Fruit fly (Drosophila melanogaster) whole organism, embryonic: ENCODE data around the gene Mrtf.

ENCODE experiments used
- Abd-B ChIP-seq: fragments of 200-800 bp; sonication (Bioruptor generic); optimal IDR thresholded peaks from 2 replicates; lab custom pipeline; 2018; ENCODE audit warnings: missing biosample characterization, mild to moderate bottlenecking, missing genetic modification characterization, moderate library complexity
- Blimp-1 ChIP-seq: fragments of 200-800 bp; sonication (Bioruptor generic); optimal IDR thresholded peaks from 3 replicates; lab custom pipeline; 2018; ENCODE audit warnings: missing biosample characterization, missing genetic modification characterization, mild to moderate bottlenecking, moderate library complexity, missing genetic modification reagents
- CG10321 ChIP-seq: fragments of 200-800 bp; sonication (Bioruptor generic); IDR thresholded peaks from 2 replicates; pipeline ENCODE4 v1.3.6; 2022; ENCODE audit warnings: missing biosample characterization, missing genetic modification characterization
- CG12071 ChIP-seq: fragments of 200-800 bp; sonication (Bioruptor generic); optimal IDR thresholded peaks from 3 replicates; lab custom pipeline; 2018; ENCODE audit warnings: missing biosample characterization, mild to moderate bottlenecking, missing genetic modification characterization
- CG14965 ChIP-seq: fragments of 200-800 bp; sonication (Bioruptor generic); optimal IDR thresholded peaks from 2 replicates; lab custom pipeline; 2016; ENCODE audit warnings: missing biosample characterization, missing genetic modification characterization, borderline replicate concordance
- CG15514 ChIP-seq: fragments of 200-800 bp; sonication (Bioruptor generic); optimal IDR thresholded peaks from 3 replicates; lab custom pipeline; 2017; ENCODE audit warnings: missing biosample characterization, missing genetic modification characterization, mild to moderate bottlenecking, moderate library complexity, missing genetic modification reagents
- CG15696 ChIP-seq: fragments of 200-800 bp; sonication (Bioruptor generic); optimal IDR thresholded peaks from 2 replicates; lab custom pipeline; 2019; ENCODE audit warnings: missing biosample characterization, mild to moderate bottlenecking, missing genetic modification characterization, moderate library complexity
- CG1602 ChIP-seq: fragments of 200-800 bp; sonication (Bioruptor generic); optimal IDR thresholded peaks from 3 replicates; lab custom pipeline; 2016; ENCODE audit warnings: missing biosample characterization, missing genetic modification characterization
- CG1603 ChIP-seq: fragments of 200-800 bp; sonication (Bioruptor generic); optimal IDR thresholded peaks from 2 replicates; lab custom pipeline; 2019; ENCODE audit warnings: missing biosample characterization, mild to moderate bottlenecking, missing genetic modification characterization, moderate library complexity
- CG16779 ChIP-seq: fragments of 200-800 bp; sonication (Bioruptor generic); IDR thresholded peaks from 2 replicates; pipeline ENCODE4 v1.3.6; 2022; ENCODE audit warnings: missing biosample characterization, missing genetic modification characterization
- CG17186 ChIP-seq: fragments of 200-800 bp; sonication (Bioruptor generic); optimal IDR thresholded peaks from 3 replicates; lab custom pipeline; 2017; ENCODE audit warnings: missing biosample characterization, missing genetic modification reagents, missing genetic modification characterization
- CG3065 ChIP-seq: fragments of 200-800 bp; sonication (Bioruptor generic); optimal IDR thresholded peaks from 2 replicates; lab custom pipeline; 2016; ENCODE audit warnings: missing biosample characterization, missing genetic modification characterization
- CG3163 ChIP-seq: fragments of 200-800 bp; sonication (Bioruptor generic); optimal IDR thresholded peaks from 3 replicates; lab custom pipeline; 2016; ENCODE audit warnings: missing biosample characterization, missing genetic modification characterization
- CG34376 ChIP-seq: fragments of 200-800 bp; sonication (Bioruptor generic); optimal IDR thresholded peaks from 2 replicates; lab custom pipeline; 2018; ENCODE audit warnings: missing biosample characterization, mild to moderate bottlenecking, missing genetic modification characterization
- CG4617 ChIP-seq: fragments of 200-800 bp; sonication (Bioruptor generic); optimal IDR thresholded peaks from 3 replicates; lab custom pipeline; 2016; ENCODE audit warnings: missing biosample characterization, missing genetic modification characterization, borderline replicate concordance
- CG4707 ChIP-seq: fragments of 200-800 bp; sonication (Bioruptor generic); optimal IDR thresholded peaks from 2 replicates; lab custom pipeline; 2018; ENCODE audit warnings: missing biosample characterization, mild to moderate bottlenecking, missing genetic modification characterization, moderate library complexity
- CG6854 ChIP-seq: fragments of 200-800 bp; sonication (Bioruptor generic); optimal IDR thresholded peaks from 3 replicates; lab custom pipeline; 2017; ENCODE audit warnings: missing biosample characterization, mild to moderate bottlenecking, missing genetic modification characterization
- CG7839 ChIP-seq: fragments of 200-800 bp; sonication (Bioruptor generic); optimal IDR thresholded peaks from 3 replicates; lab custom pipeline; 2018; ENCODE audit warnings: missing biosample characterization, mild to moderate bottlenecking, missing genetic modification characterization, moderate library complexity
- CG9817 ChIP-seq: fragments of 200-800 bp; sonication (Bioruptor generic); optimal IDR thresholded peaks from 2 replicates; lab custom pipeline; 2018; ENCODE audit warnings: missing biosample characterization, mild to moderate bottlenecking, missing genetic modification characterization, moderate library complexity
- CG9876 ChIP-seq: fragments of 200-800 bp; sonication (Bioruptor generic); optimal IDR thresholded peaks from 2 replicates; lab custom pipeline; 2016; ENCODE audit warnings: missing biosample characterization, missing genetic modification characterization
- CHES-1-like ChIP-seq: fragments of 200-800 bp; sonication (Bioruptor generic); optimal IDR thresholded peaks from 2 replicates; lab custom pipeline; 2016; ENCODE audit warnings: missing biosample characterization, missing genetic modification characterization
- Drgx ChIP-seq: fragments of 200-800 bp; sonication (Bioruptor generic); IDR thresholded peaks from 2 replicates; pipeline ENCODE4 v1.3.6; 2022; ENCODE audit warnings: missing biosample characterization, missing genetic modification characterization
- Ets97D ChIP-seq: fragments of 200-800 bp; sonication (Bioruptor generic); optimal IDR thresholded peaks from 3 replicates; lab custom pipeline; 2016; ENCODE audit warnings: missing biosample characterization, missing genetic modification characterization
- GATAe ChIP-seq: fragments of 200-800 bp; sonication (Bioruptor generic); conservative IDR thresholded peaks from 2 replicates; pipeline ENCODE4 v1.3.6; 2022; ENCODE audit warnings: missing biosample characterization, missing genetic modification characterization
- Lpt ChIP-seq: fragments of >200 bp; optimal IDR thresholded peaks from 2 replicates; lab custom pipeline; 2018; ENCODE audit warnings: missing biosample characterization, missing genetic modification characterization
- Rx ChIP-seq: fragments of 200-800 bp; sonication (Bioruptor generic); IDR thresholded peaks from 2 replicates; pipeline ENCODE4 v1.3.6; 2022; ENCODE audit warnings: missing biosample characterization, missing genetic modification characterization
- Six4 ChIP-seq: fragments of 200-800 bp; sonication (Bioruptor generic); optimal IDR thresholded peaks from 2 replicates; lab custom pipeline; 2016; ENCODE audit warnings: missing biosample characterization, missing genetic modification characterization
- Sox102F ChIP-seq: fragments of 200-800 bp; sonication (Bioruptor generic); optimal IDR thresholded peaks from 2 replicates; lab custom pipeline; 2018; ENCODE audit warnings: missing biosample characterization, mild to moderate bottlenecking, missing genetic modification characterization, moderate library complexity
- az2 ChIP-seq: fragments of 200-800 bp; sonication (Bioruptor generic); optimal IDR thresholded peaks from 3 replicates; lab custom pipeline; 2016; ENCODE audit warnings: missing biosample characterization, missing genetic modification characterization
- chn ChIP-seq: fragments of 200-800 bp; sonication (Bioruptor generic); optimal IDR thresholded peaks from 2 replicates; lab custom pipeline; 2016; ENCODE audit warnings: missing biosample characterization, missing genetic modification characterization
- croc ChIP-seq: fragments of 200-800 bp; sonication (Bioruptor generic); conservative IDR thresholded peaks from 3 replicates; pipeline ENCODE4 v1.3.6; 2022; ENCODE audit warnings: missing biosample characterization, missing genetic modification characterization
- crol ChIP-seq: fragments of 200-800 bp; sonication (Bioruptor generic); IDR thresholded peaks from 2 replicates; pipeline ENCODE4 v1.3.6; 2022; ENCODE audit warnings: missing biosample characterization, missing genetic modification characterization
- cwo ChIP-seq: fragments of 200-800 bp; sonication (Bioruptor generic); optimal IDR thresholded peaks from 3 replicates; lab custom pipeline; 2017; ENCODE audit warnings: missing biosample characterization, missing genetic modification characterization, mild to moderate bottlenecking, moderate library complexity, missing genetic modification reagents
- fd64A ChIP-seq: fragments of 200-800 bp; sonication (Bioruptor generic); optimal IDR thresholded peaks from 3 replicates; lab custom pipeline; 2018; ENCODE audit warnings: missing biosample characterization, mild to moderate bottlenecking, missing genetic modification characterization
- gt ChIP-seq: fragments of 200-800 bp; sonication (Bioruptor generic); IDR thresholded peaks from 2 replicates; pipeline ENCODE4 v1.3.6; 2022; ENCODE audit warnings: missing biosample characterization, missing genetic modification characterization
- kni ChIP-seq: fragments of 200-800 bp; sonication (Bioruptor generic); optimal IDR thresholded peaks from 3 replicates; lab custom pipeline; 2017; ENCODE audit warnings: mild to moderate bottlenecking, missing biosample characterization, missing genetic modification reagents, missing genetic modification characterization
- luna ChIP-seq: fragments of 200-800 bp; sonication (Bioruptor generic); optimal IDR thresholded peaks from 2 replicates; lab custom pipeline; 2016; ENCODE audit warnings: missing biosample characterization, missing genetic modification characterization
- pho ChIP-seq: fragments of 200-800 bp; sonication (Bioruptor generic); optimal IDR thresholded peaks from 2 replicates; lab custom pipeline; 2016; ENCODE audit warnings: missing biosample characterization, missing genetic modification characterization
- repo ChIP-seq: fragments of 200-800 bp; sonication (Bioruptor generic); optimal IDR thresholded peaks from 2 replicates; lab custom pipeline; 2016; ENCODE audit warnings: missing biosample characterization, missing genetic modification characterization
- run ChIP-seq: fragments of 200-800 bp; sonication (Bioruptor generic); optimal IDR thresholded peaks from 3 replicates; lab custom pipeline; 2018; ENCODE audit warnings: missing biosample characterization, mild to moderate bottlenecking, missing genetic modification characterization
- sc ChIP-seq, 3 experiments: fragments of >200 bp in 2 of 3; fragments of 200-800 bp in 1 of 3; sonication (Bioruptor generic) in 1 of 3; optimal IDR thresholded peaks; 2 replicates in 2 of 3; 3 replicates in 1 of 3; lab custom pipeline; 2017; ENCODE audit warnings: mild to moderate bottlenecking in 1 of 3, missing biosample characterization in 1 of 3, missing genetic modification characterization in 1 of 3, missing genetic modification reagents in 1 of 3
- sima ChIP-seq: fragments of 200-800 bp; sonication (Bioruptor generic); optimal IDR thresholded peaks from 2 replicates; lab custom pipeline; 2016; ENCODE audit warnings: missing biosample characterization, missing genetic modification characterization
- so ChIP-seq: fragments of 200-800 bp; sonication (Bioruptor generic); IDR thresholded peaks from 3 replicates; pipeline ENCODE4 v1.3.6; 2022; ENCODE audit warnings: missing biosample characterization, missing genetic modification characterization
- sr ChIP-seq: fragments of 200-800 bp; sonication (Bioruptor generic); IDR thresholded peaks from 3 replicates; pipeline ENCODE4 v1.3.6; 2022; ENCODE audit warnings: missing biosample characterization, missing genetic modification characterization
- stc ChIP-seq: fragments of 200-800 bp; sonication (Bioruptor generic); IDR thresholded peaks from 2 replicates; pipeline ENCODE4 v1.3.6; 2022; ENCODE audit warnings: missing biosample characterization, missing genetic modification characterization
- stwl ChIP-seq: fragments of 200-800 bp; sonication (Bioruptor generic); optimal IDR thresholded peaks from 3 replicates; lab custom pipeline; 2018; ENCODE audit warnings: missing biosample characterization, mild to moderate bottlenecking, missing genetic modification characterization, moderate library complexity
- tgo ChIP-seq: fragments of 200-800 bp; sonication (Bioruptor generic); IDR thresholded peaks from 3 replicates; pipeline ENCODE4 v1.3.6; 2022; ENCODE audit warnings: missing biosample characterization, missing genetic modification characterization
- unc-4 ChIP-seq: fragments of 200-800 bp; sonication (Bioruptor generic); IDR thresholded peaks from 2 replicates; pipeline ENCODE4 v1.3.6; 2022; ENCODE audit warnings: missing biosample characterization, missing genetic modification characterization; ENCODE audit not compliant: partially characterized antibody
- usp ChIP-seq: fragments of >200 bp; optimal IDR thresholded peaks from 2 replicates; lab custom pipeline; 2017; ENCODE audit warnings: missing biosample characterization, missing genetic modification characterization
- vnd ChIP-seq: fragments of 200-800 bp; sonication (Bioruptor generic); IDR thresholded peaks from 3 replicates; pipeline ENCODE4 v1.3.6; 2022; ENCODE audit warnings: missing biosample characterization, missing genetic modification characterization; ENCODE audit not compliant: partially characterized antibody

Gene Mrtf

DNA sequence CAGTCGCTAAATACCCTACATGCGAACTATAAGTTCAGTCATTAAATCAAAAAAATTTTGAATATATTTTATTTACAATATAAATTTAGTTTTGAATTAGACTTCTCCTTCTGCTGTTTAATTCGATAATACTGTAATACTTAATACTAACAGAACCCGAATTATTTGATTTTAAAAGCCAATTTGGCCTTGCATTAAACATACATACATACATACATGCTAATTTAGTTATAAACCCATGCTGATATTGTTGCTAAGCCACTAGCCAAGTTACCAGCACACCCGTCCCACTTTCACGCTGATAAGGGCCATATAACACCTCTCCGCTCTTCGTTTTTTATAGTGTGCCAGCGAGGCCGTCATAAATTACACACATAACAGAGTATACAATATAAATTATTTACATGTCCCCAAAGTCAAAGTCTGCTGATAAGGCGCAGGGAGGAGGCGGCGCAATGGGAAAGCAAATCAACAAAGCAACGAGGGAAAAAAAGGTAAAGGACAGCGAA, 32.8 kb upstream of the Mrtf start (continued):
- TF ChIP-seq fd64A: peak; percentile 56
- peak; percentile 36 for TF ChIP-seq Sox102F (GFP tag; lab: Kevin White, UChicago)
- no peak for TF ChIP-seq Six4
- peak; percentile 70 for TF ChIP-seq Drgx (GFP tag; lab: Robert Waterston, UW)
- TF ChIP-seq CG9876 (GFP tag; lab: Kevin White, UChicago): no peak
- TF ChIP-seq sc (optimal IDR thresholded peaks at IDR 0.05; lab: Kevin White, UChicago): no peak
- no peak for TF ChIP-seq sc (GFP tag; optimal IDR thresholded peaks at IDR 0.05; lab: Kevin White, UChicago)
- TF ChIP-seq CG14965: no peak
- TF ChIP-seq CG10321 (GFP tag; lab: Robert Waterston, UW): no peak
- TF ChIP-seq Ets97D (GFP tag; lab: Kevin White, UChicago): no peak
- TF ChIP-seq CG15696 (tag; lab: Kevin White, UChicago): peak; percentile 26
- no peak for TF ChIP-seq chn (GFP tag; lab: Kevin White, UChicago)
- peak; percentile 16 for TF ChIP-seq Blimp-1
- no peak for TF ChIP-seq CG3163 (GFP tag; lab: Kevin White, UChicago)
- no peak for TF ChIP-seq CG3065
- TF ChIP-seq GATAe (GFP tag; lab: Robert Waterston, UW): peak; percentile 61
- peak; percentile 37 for TF ChIP-seq CG15514 (GFP tag; lab: Kevin White, UChicago)
- TF ChIP-seq sima (GFP tag; lab: Kevin White, UChicago): no peak
- TF ChIP-seq pho (GFP tag; lab: Kevin White, UChicago): no peak
- no peak for TF ChIP-seq Rx
- no peak for TF ChIP-seq unc-4 (GFP tag; lab: Robert Waterston, UW)
- TF ChIP-seq usp: no peak
- no peak for TF ChIP-seq croc (GFP tag; lab: Robert Waterston, UW)
- peak; percentile 84 for TF ChIP-seq crol
- no peak for TF ChIP-seq run (tag; lab: Kevin White, UChicago)
- no peak for TF ChIP-seq stc (GFP tag; lab: Robert Waterston, UW)
- peak; percentile 78 for TF ChIP-seq CG7839 (tag; lab: Kevin White, UChicago)
- peak; percentile 28 for TF ChIP-seq CG9817 (tag; lab: Kevin White, UChicago)
- peak; percentile 79 for TF ChIP-seq CG34376 (GFP tag; lab: Kevin White, UChicago)
- peak; percentile 71 for TF ChIP-seq CG4707 (GFP tag; lab: Kevin White, UChicago)
- peak; percentile 63 for TF ChIP-seq cwo (GFP tag; lab: Kevin White, UChicago)
- TF ChIP-seq CG12071 (GFP tag; lab: Kevin White, UChicago): peak; percentile 87
- no peak for TF ChIP-seq CG4617 (GFP tag; lab: Kevin White, UChicago)
- TF ChIP-seq kni (GFP tag; lab: Kevin White, UChicago): peak; percentile 40
- no peak for TF ChIP-seq Abd-B (GFP tag; lab: Kevin White, UChicago)
- no peak for TF ChIP-seq stwl (tag; lab: Kevin White, UChicago)
- TF ChIP-seq so (GFP tag; lab: Robert Waterston, UW): no peak
- TF ChIP-seq luna (GFP tag; lab: Kevin White, UChicago): no peak
- TF ChIP-seq tgo (GFP tag; lab: Robert Waterston, UW): no peak
- TF ChIP-seq CG1602: peak; percentile 8
- no peak for TF ChIP-seq repo (GFP tag; lab: Kevin White, UChicago)
- no peak for TF ChIP-seq CHES-1-like (GFP tag; lab: Kevin White, UChicago)
- TF ChIP-seq Lpt (GFP tag; lab: Kevin White, UChicago): no peak
- TF ChIP-seq sr (GFP tag; lab: Robert Waterston, UW): peak; percentile 2; the same call in 1 of the 3 replicates
- no peak for TF ChIP-seq gt
- peak; percentile 41 for TF ChIP-seq CG6854
- peak; percentile 45 for TF ChIP-seq CG1603 (tag; lab: Kevin White, UChicago)
- TF ChIP-seq az2 (GFP tag; lab: Kevin White, UChicago): no peak
- TF ChIP-seq vnd (GFP tag; lab: Robert Waterston, UW): no peak
- no peak for TF ChIP-seq CG17186 (GFP tag; lab: Kevin White, UChicago)
- TF ChIP-seq CG16779: no peak
